Fruit fly (Drosophila melanogaster): ENCODE data around the gene GstD5.

DNA sequence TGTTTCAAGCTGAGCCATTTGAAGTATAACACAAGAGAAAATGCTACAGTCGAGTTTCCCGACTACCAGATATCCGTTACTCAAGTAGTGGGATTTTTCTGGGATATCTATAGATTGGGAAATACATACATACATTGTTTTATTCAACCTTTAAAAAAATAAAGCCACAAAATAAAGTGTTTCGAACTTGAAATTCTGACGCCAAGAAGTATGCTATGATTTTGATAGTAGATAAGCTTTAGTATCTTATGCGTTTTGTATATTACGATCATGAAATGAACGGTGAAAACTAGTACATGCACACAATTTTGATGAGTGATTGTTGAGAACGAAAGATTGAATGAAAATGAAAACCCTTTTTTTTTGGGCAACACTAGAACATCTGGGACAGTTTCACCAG lies 12.0 kb upstream of the GstD5 start:
- TF ChIP-seq EcR (GFP tag; optimal IDR thresholded peaks at IDR 0.05) = no peak
- TF ChIP-seq psq (optimal IDR thresholded peaks at IDR 0.05) = no peak
- no peak for TF ChIP-seq Dll (optimal IDR thresholded peaks at IDR 0.05)
- TF ChIP-seq CG8478 (optimal IDR thresholded peaks at IDR 0.05) = no peak
- no peak for TF ChIP-seq pan (optimal IDR thresholded peaks at IDR 0.05)

All from whole organism.